Worm (Caenorhabditis elegans) whole organism, L1 larva: ENCODE measurements around the gene F59D12.5.

Experiments
- C04F5.9 ChIP-seq: sonication (generic microtip); optimal IDR thresholded peaks from 2 replicates; lab custom pipeline; 2016; ENCODE audit warnings: missing genetic modification characterization, missing compliant biosample characterization
- C34B4.2 ChIP-seq: sonication (generic microtip); optimal IDR thresholded peaks from 2 replicates; lab custom pipeline; 2017; ENCODE audit warnings: mild to moderate bottlenecking, missing genetic modification characterization, missing compliant biosample characterization
- F16B12.6 ChIP-seq: fragments of 150-350 bp; optimal IDR thresholded peaks from 2 replicates; lab custom pipeline; 2014; ENCODE audit warnings: missing biosample characterization, missing genetic modification characterization
- Y116A8C.19 ChIP-seq: sonication (generic microtip); optimal IDR thresholded peaks from 2 replicates; lab custom pipeline; 2016; ENCODE audit warnings: missing compliant biosample characterization, missing genetic modification characterization, borderline replicate concordance
- alr-1 ChIP-seq: fragments of 200-800 bp; sonication (Bioruptor generic); optimal IDR thresholded peaks from 2 replicates; lab custom pipeline; 2018; ENCODE audit warnings: borderline replicate concordance, mild to moderate bottlenecking, missing genetic modification characterization, missing compliant biosample characterization
- blmp-1 ChIP-seq: fragments of 150-350 bp; optimal IDR thresholded peaks from 2 replicates; lab custom pipeline; 2014; ENCODE audit warnings: missing biosample characterization, missing genetic modification characterization
- ceh-63 ChIP-seq: fragments of 200-800 bp; sonication (Bioruptor generic); optimal IDR thresholded peaks from 2 replicates; lab custom pipeline; 2018; ENCODE audit warnings: mild to moderate bottlenecking, missing genetic modification characterization, missing compliant biosample characterization
- ceh-8 ChIP-seq: fragments of 200-800 bp; sonication (Bioruptor generic); optimal IDR thresholded peaks from 2 replicates; lab custom pipeline; 2018; ENCODE audit warnings: mild to moderate bottlenecking, missing genetic modification characterization, moderate library complexity, missing compliant biosample characterization
- ceh-82 ChIP-seq, 3 experiments: fragments of 150-350 bp in 1 of 3; sonication (generic microtip) in 2 of 3; optimal IDR thresholded peaks; 2 replicates each; lab custom pipeline; 2014 to 2017; ENCODE audit warnings: missing biosample characterization in 3 of 3, missing genetic modification characterization in 3 of 3
- ceh-88 ChIP-seq: fragments of 200-800 bp; sonication (Bioruptor generic); IDR thresholded peaks from 2 replicates; pipeline ENCODE4 v1.3.6; 2022; ENCODE audit warnings: missing genetic modification characterization, missing compliant biosample characterization
- dpl-1 ChIP-seq, 3 experiments: fragments of 150-350 bp in 2 of 3; sonication (generic microtip) in 1 of 3; optimal IDR thresholded peaks; 2 replicates each; lab custom pipeline; 2014 to 2017; ENCODE audit warnings: missing biosample characterization in 3 of 3, missing genetic modification characterization in 3 of 3, missing genetic modification reagents in 3 of 3
- efl-3 ChIP-seq: fragments of 200-800 bp; sonication (Bioruptor generic); optimal IDR thresholded peaks from 2 replicates; lab custom pipeline; 2018; ENCODE audit warnings: mild to moderate bottlenecking, missing genetic modification characterization, missing compliant biosample characterization
- egl-27 ChIP-seq, 2 experiments: fragments of 150-350 bp in 1 of 2; sonication (generic microtip); optimal IDR thresholded peaks; 3 replicates each; lab custom pipeline; 2017 to 2018; ENCODE audit warnings: missing biosample characterization in 2 of 2, missing genetic modification characterization in 2 of 2, missing genetic modification reagents in 2 of 2
- elt-2 ChIP-seq: sonication (generic microtip); optimal IDR thresholded peaks from 2 replicates; lab custom pipeline; 2016; ENCODE audit warnings: missing genetic modification characterization, mild to moderate bottlenecking, inconsistent platforms, missing compliant biosample characterization, missing genetic modification reagents
- elt-3 ChIP-seq, 6 experiments: fragments of 150-350 bp in 1 of 6; sonication (generic microtip); optimal IDR thresholded peaks; 2 replicates each; lab custom pipeline; 2017 to 2018; ENCODE audit warnings: missing biosample characterization in 6 of 6, missing genetic modification characterization in 6 of 6, inconsistent platforms in 1 of 6
- ets-5 ChIP-seq: fragments of 200-800 bp; sonication (Bioruptor generic); IDR thresholded peaks from 2 replicates; pipeline ENCODE4 v1.3.6; 2022; ENCODE audit warnings: missing genetic modification characterization, missing compliant biosample characterization
- fkh-4 ChIP-seq: sonication (generic microtip); optimal IDR thresholded peaks from 2 replicates; lab custom pipeline; 2016; ENCODE audit warnings: missing compliant biosample characterization, missing genetic modification characterization, borderline replicate concordance
- grh-1 ChIP-seq: fragments of 200-800 bp; sonication (Bioruptor generic); IDR thresholded peaks from 2 replicates; pipeline ENCODE4 v1.3.6; 2022; ENCODE audit warnings: missing genetic modification reagents, missing genetic modification characterization, missing compliant biosample characterization
- hlh-17 ChIP-seq: fragments of 200-800 bp; sonication (Bioruptor generic); optimal IDR thresholded peaks from 2 replicates; lab custom pipeline; 2018; ENCODE audit warnings: missing genetic modification characterization, mild to moderate bottlenecking, missing compliant biosample characterization, moderate library complexity, borderline replicate concordance
- hlh-4 ChIP-seq: sonication (generic microtip); optimal IDR thresholded peaks from 2 replicates; lab custom pipeline; 2016; ENCODE audit warnings: mild to moderate bottlenecking, missing genetic modification characterization, missing compliant biosample characterization
- isw-1 ChIP-seq: fragments of 200-800 bp; sonication (Bioruptor generic); IDR thresholded peaks from 2 replicates; pipeline ENCODE4 v1.3.6; 2022; ENCODE audit warnings: missing genetic modification characterization, missing compliant biosample characterization
- lin-13 ChIP-seq: fragments of 150-350 bp; optimal IDR thresholded peaks from 2 replicates; lab custom pipeline; 2014; ENCODE audit warnings: missing biosample characterization, missing genetic modification reagents, missing genetic modification characterization
- lin-15B ChIP-seq: fragments of 150-350 bp; sonication (generic microtip); optimal IDR thresholded peaks from 3 replicates; lab custom pipeline; 2014; ENCODE audit warnings: missing biosample characterization, missing genetic modification characterization
- lin-35 ChIP-seq, 2 experiments: fragments of 150-350 bp; optimal IDR thresholded peaks; 2 replicates each; lab custom pipeline; 2014; ENCODE audit warnings: missing biosample characterization in 2 of 2, missing genetic modification characterization in 2 of 2, missing genetic modification reagents in 2 of 2
- lin-39 ChIP-seq: fragments of 150-350 bp; optimal IDR thresholded peaks from 2 replicates; lab custom pipeline; 2014; ENCODE audit warnings: missing biosample characterization, missing genetic modification reagents, missing genetic modification characterization
- lir-3 ChIP-seq: sonication (generic microtip); optimal IDR thresholded peaks from 2 replicates; lab custom pipeline; 2016; ENCODE audit warnings: mild to moderate bottlenecking, missing genetic modification characterization, moderate library complexity, missing compliant biosample characterization; ENCODE audit not compliant: poor library complexity
- mab-9 ChIP-seq: fragments of 200-800 bp; sonication (Bioruptor generic); IDR thresholded peaks from 2 replicates; pipeline ENCODE4 v1.3.6; 2022; ENCODE audit warnings: missing genetic modification reagents, missing genetic modification characterization, missing compliant biosample characterization
- mef-2 ChIP-seq: fragments of 150-350 bp; optimal IDR thresholded peaks from 2 replicates; lab custom pipeline; 2014; ENCODE audit warnings: missing biosample characterization, missing genetic modification characterization
- mep-1 ChIP-seq: fragments of 150-350 bp; optimal IDR thresholded peaks from 2 replicates; lab custom pipeline; 2014; ENCODE audit warnings: missing biosample characterization, missing genetic modification characterization
- nhr-11 ChIP-seq: fragments of 150-350 bp; optimal IDR thresholded peaks from 2 replicates; lab custom pipeline; 2014; ENCODE audit warnings: missing biosample characterization, missing genetic modification characterization
- nhr-12 ChIP-seq: sonication (generic microtip); optimal IDR thresholded peaks from 2 replicates; lab custom pipeline; 2017; ENCODE audit warnings: missing biosample characterization, missing genetic modification characterization
- nhr-19 ChIP-seq: fragments of 200-800 bp; sonication (Bioruptor generic); conservative IDR thresholded peaks from 2 replicates; pipeline ENCODE4 v1.3.6; 2022; ENCODE audit warnings: missing genetic modification characterization, missing compliant biosample characterization
- nhr-20 ChIP-seq: sonication (generic microtip); optimal IDR thresholded peaks from 2 replicates; lab custom pipeline; 2016; ENCODE audit warnings: mild to moderate bottlenecking, missing genetic modification characterization, missing compliant biosample characterization
- nhr-28 ChIP-seq: fragments of 150-350 bp; optimal IDR thresholded peaks from 2 replicates; lab custom pipeline; 2014; ENCODE audit warnings: missing biosample characterization, missing genetic modification characterization
- nhr-71 ChIP-seq: sonication (generic microtip); optimal IDR thresholded peaks from 2 replicates; lab custom pipeline; 2016; ENCODE audit warnings: mild to moderate bottlenecking, missing genetic modification characterization, moderate library complexity, missing compliant biosample characterization
- nhr-76 ChIP-seq: sonication (generic microtip); optimal IDR thresholded peaks from 2 replicates; lab custom pipeline; 2017; ENCODE audit warnings: missing biosample characterization, missing genetic modification characterization
- nhr-84 ChIP-seq: sonication (generic microtip); optimal IDR thresholded peaks from 2 replicates; lab custom pipeline; 2017; ENCODE audit warnings: missing biosample characterization, missing genetic modification characterization
- pax-3 ChIP-seq: fragments of 200-800 bp; sonication (Bioruptor generic); optimal IDR thresholded peaks from 2 replicates; lab custom pipeline; 2018; ENCODE audit warnings: mild to moderate bottlenecking, missing genetic modification characterization, moderate library complexity, missing compliant biosample characterization
- pqm-1 ChIP-seq: sonication (generic microtip); optimal IDR thresholded peaks from 3 replicates; lab custom pipeline; 2017; ENCODE audit warnings: missing biosample characterization, missing genetic modification characterization
- skn-1 ChIP-seq: fragments of 150-350 bp; optimal IDR thresholded peaks from 2 replicates; lab custom pipeline; 2014; ENCODE audit warnings: missing biosample characterization, missing genetic modification characterization
- snu-23 ChIP-seq: sonication (generic microtip); optimal IDR thresholded peaks from 2 replicates; lab custom pipeline; 2016; ENCODE audit warnings: missing genetic modification characterization, missing compliant biosample characterization
- sox-4 ChIP-seq: sonication (generic microtip); optimal IDR thresholded peaks from 2 replicates; lab custom pipeline; 2016; ENCODE audit warnings: missing genetic modification characterization, missing compliant biosample characterization
- sptf-1 ChIP-seq: fragments of 150-350 bp; optimal IDR thresholded peaks from 2 replicates; lab custom pipeline; 2014; ENCODE audit warnings: missing biosample characterization, missing genetic modification characterization
- swsn-7 ChIP-seq: sonication (generic microtip); optimal IDR thresholded peaks from 2 replicates; lab custom pipeline; 2016; ENCODE audit warnings: missing genetic modification characterization, missing compliant biosample characterization
- tbx-2 ChIP-seq: sonication (generic microtip); optimal IDR thresholded peaks from 2 replicates; lab custom pipeline; 2016; ENCODE audit warnings: missing genetic modification characterization, missing compliant biosample characterization
- tlp-1 ChIP-seq: fragments of 150-350 bp; optimal IDR thresholded peaks from 2 replicates; lab custom pipeline; 2014; ENCODE audit warnings: missing biosample characterization, missing genetic modification characterization
- unc-130 ChIP-seq: fragments of 150-350 bp; optimal IDR thresholded peaks from 2 replicates; lab custom pipeline; 2017; ENCODE audit warnings: missing biosample characterization, missing genetic modification characterization, inconsistent platforms
- unc-30 ChIP-seq: sonication (generic microtip); optimal IDR thresholded peaks from 2 replicates; lab custom pipeline; 2017; ENCODE audit warnings: missing biosample characterization, missing genetic modification characterization
- unc-98 ChIP-seq: fragments of 200-800 bp; sonication (Bioruptor generic); IDR thresholded peaks from 2 replicates; pipeline ENCODE4 v1.3.6; 2022; ENCODE audit warnings: missing genetic modification characterization, missing compliant biosample characterization
- vab-15 ChIP-seq: sonication (generic microtip); optimal IDR thresholded peaks from 2 replicates; lab custom pipeline; 2017; ENCODE audit warnings: missing genotype, mild to moderate bottlenecking, missing genetic modification characterization, missing compliant biosample characterization
- zip-4 ChIP-seq: fragments of 200-800 bp; sonication (Bioruptor generic); optimal IDR thresholded peaks from 2 replicates; lab custom pipeline; 2018; ENCODE audit warnings: mild to moderate bottlenecking, missing genetic modification characterization, moderate library complexity, missing compliant biosample characterization
- ztf-11 ChIP-seq, 2 experiments: sonication (generic microtip); optimal IDR thresholded peaks; 2 replicates each; lab custom pipeline; 2016 to 2017; ENCODE audit warnings: missing genetic modification characterization in 2 of 2, missing biosample characterization in 1 of 2, missing compliant biosample characterization in 1 of 2
- ztf-4 ChIP-seq: fragments of 150-350 bp; optimal IDR thresholded peaks from 2 replicates; lab custom pipeline; 2014; ENCODE audit warnings: missing biosample characterization, missing genetic modification characterization

The F59D12.5 gene

ce11 chrX:15653196-15653595 is 6.0 kb upstream of the F59D12.5 start:
- no peak for TF ChIP-seq alr-1
- TF ChIP-seq hlh-17, result no peak
- TF ChIP-seq unc-30 (tag; lab: Kevin White, UChicago), result no peak
- no peak for TF ChIP-seq C04F5.9
- no peak for TF ChIP-seq ceh-63 (GFP tag; lab: Kevin White, UChicago)
- TF ChIP-seq unc-98 (GFP tag; lab: Robert Waterston, UW), result no peak
- no peak for TF ChIP-seq lin-15B (tag; lab: Kevin White, UChicago)
- no peak for TF ChIP-seq fkh-4 (tag; lab: Kevin White, UChicago)
- peak; percentile 43; the same call in 1 of the 2 replicates for TF ChIP-seq mab-9 (GFP tag; lab: Robert Waterston, UW)
- TF ChIP-seq ceh-8 (GFP tag; lab: Kevin White, UChicago), result peak; percentile 71
- no peak for TF ChIP-seq dpl-1 (GFP tag; optimal IDR thresholded peaks at IDR 0.05; lab: Kevin White, UChicago)
- TF ChIP-seq sox-4 (tag; lab: Kevin White, UChicago), result no peak
- TF ChIP-seq ceh-88, result no peak
- TF ChIP-seq pax-3 (tag; lab: Kevin White, UChicago), result no peak
- TF ChIP-seq tlp-1, result no peak
- TF ChIP-seq elt-3 (tag; optimal IDR thresholded peaks at IDR 0.05; lab: Kevin White, UChicago), result no peak
- no peak for TF ChIP-seq egl-27 (tag; optimal IDR thresholded peaks at IDR 0.05; lab: Kevin White, UChicago)
- TF ChIP-seq swsn-7 (tag; lab: Kevin White, UChicago), result no peak
- TF ChIP-seq mep-1 (tag; lab: Kevin White, UChicago), result no peak
- TF ChIP-seq snu-23 (GFP tag; lab: Kevin White, UChicago), result peak; percentile 2
- TF ChIP-seq vab-15, result no peak
- TF ChIP-seq grh-1 (GFP tag; lab: Robert Waterston, UW), result no peak
- peak; percentile 7 for TF ChIP-seq nhr-71 (tag; lab: Kevin White, UChicago)
- TF ChIP-seq isw-1, result no peak
- no peak for TF ChIP-seq zip-4 (GFP tag; lab: Kevin White, UChicago)
- no peak for TF ChIP-seq nhr-28
- TF ChIP-seq nhr-11 (tag; lab: Kevin White, UChicago), result no peak
- TF ChIP-seq ets-5 (GFP tag; lab: Robert Waterston, UW), result no peak
- TF ChIP-seq blmp-1, result no peak
- no peak for TF ChIP-seq C34B4.2 (tag; lab: Kevin White, UChicago)
- TF ChIP-seq elt-2, result no peak
- TF ChIP-seq lin-13 (GFP tag; lab: Kevin White, UChicago), result no peak
- no peak for TF ChIP-seq hlh-4 (tag; lab: Kevin White, UChicago)
- no peak for TF ChIP-seq lir-3
- TF ChIP-seq nhr-76, result no peak
- no peak for TF ChIP-seq ztf-4 (tag; lab: Kevin White, UChicago)
- peak in 1 of 3 experiments; percentile 12 for TF ChIP-seq ceh-82 (tag; optimal IDR thresholded peaks at IDR 0.05; lab: Kevin White, UChicago)
- TF ChIP-seq pqm-1 (tag; lab: Kevin White, UChicago), result no peak
- no peak for TF ChIP-seq nhr-12
- TF ChIP-seq lin-35 (GFP tag; optimal IDR thresholded peaks at IDR 0.05; lab: Kevin White, UChicago), result no peak
- no peak for TF ChIP-seq F16B12.6 (tag; lab: Kevin White, UChicago)
- no peak for TF ChIP-seq Y116A8C.19 (tag; lab: Kevin White, UChicago)
- no peak for TF ChIP-seq nhr-20 (tag; lab: Kevin White, UChicago)
- TF ChIP-seq efl-3 (GFP tag; lab: Kevin White, UChicago), result no peak
- TF ChIP-seq tbx-2, result no peak
- no peak for TF ChIP-seq mef-2
- TF ChIP-seq lin-39 (tag; lab: Kevin White, UChicago), result no peak
- TF ChIP-seq ztf-11 (tag; optimal IDR thresholded peaks at IDR 0.05; lab: Kevin White, UChicago), result no peak
- no peak for TF ChIP-seq unc-130
- TF ChIP-seq sptf-1, result no peak
- no peak for TF ChIP-seq skn-1 (tag; lab: Kevin White, UChicago)
- TF ChIP-seq nhr-84, result no peak
- no peak for TF ChIP-seq nhr-19 (GFP tag; lab: Robert Waterston, UW)
